ENCODE assay signal across 6 worm cellular contexts in genomic region chrV:4552394-4553096, ce11.
TF ChIP-seq lines count a peak whose summit lies in the region.

No protein-coding gene starts in this region.

TF ChIP-seq in whole organism, L1 larva, 84 proteins besides CTCF, POLR2A, EP300 and RAD21:
- TF ChIP-seq rnt-1 (tag; optimal IDR thresholded peaks at IDR 0.05; lab: Kevin White, UChicago): peak; percentile 45
- TF ChIP-seq snu-23 (GFP tag; optimal IDR thresholded peaks at IDR 0.05; lab: Kevin White, UChicago): peak; percentile 14
- peak; percentile 15 to 46 for TF ChIP-seq efl-1 (optimal IDR thresholded peaks at IDR 0.05; lab: Kevin White, UChicago)
- TF ChIP-seq efl-1 (GFP tag; optimal IDR thresholded peaks at IDR 0.05 in 1 of 2; lab: Kevin White, UChicago): peak in 1 of 2 experiments; percentile 5
- peak; percentile 43 for TF ChIP-seq nhr-71 (tag; optimal IDR thresholded peaks at IDR 0.05; lab: Kevin White, UChicago)
- TF ChIP-seq dsc-1 (tag; optimal IDR thresholded peaks at IDR 0.05; lab: Kevin White, UChicago): peak; percentile 57
- TF ChIP-seq F16B12.6 (tag; optimal IDR thresholded peaks at IDR 0.05; lab: Kevin White, UChicago): peak; percentile 64
- peak; percentile 6 for TF ChIP-seq swsn-7 (tag; optimal IDR thresholded peaks at IDR 0.05; lab: Kevin White, UChicago)
- TF ChIP-seq unc-86 (tag; optimal IDR thresholded peaks at IDR 0.05; lab: Kevin White, UChicago): peak; percentile 0
- TF ChIP-seq unc-98 (GFP tag; IDR thresholded peaks at IDR 0.05; lab: Robert Waterston, UW): peak; percentile 36; the same call in 1 of the 2 replicates
- TF ChIP-seq lin-14 (GFP tag; optimal IDR thresholded peaks at IDR 0.05; lab: Kevin White, UChicago): peak; percentile 28
- TF ChIP-seq tbx-2 (tag; optimal IDR thresholded peaks at IDR 0.05; lab: Kevin White, UChicago): peak; percentile 2
- peak; percentile 47 for TF ChIP-seq nhr-47 (tag; optimal IDR thresholded peaks at IDR 0.05; lab: Kevin White, UChicago)
- TF ChIP-seq mab-9 (GFP tag; IDR thresholded peaks at IDR 0.05; lab: Robert Waterston, UW): 0 out of 2 replicates have a peak, but pooled peaks have one; percentile 37
TF ChIP-seq in whole organism, L1 larva: peak in this region for 13; not testable (repeated sequence) for 71.

TF ChIP-seq in whole organism, L4 larva, 104 proteins besides CTCF, POLR2A, EP300 and RAD21:
- TF ChIP-seq mes-2 (tag; optimal IDR thresholded peaks at IDR 0.05; lab: Kevin White, UChicago; ENCODE audit: poor library complexity, severe bottlenecking) (peak; percentile 61), dmd-9 (GFP tag; IDR thresholded peaks at IDR 0.05; lab: Robert Waterston, UW) (peak; percentile 44; the same call in 1 of the 2 replicates), arid-1 (GFP tag; conservative IDR thresholded peaks at IDR 0.05; lab: Robert Waterston, UW) (0 out of 2 replicates have a peak, but pooled peaks have one; percentile 12), lsy-2 (tag; optimal IDR thresholded peaks at IDR 0.05; lab: Kevin White, UChicago) (peak in 1 of 2 experiments; percentile 36), F37D6.2 (tag; optimal IDR thresholded peaks at IDR 0.05; lab: Kevin White, UChicago) (peak; percentile 0), ceh-20 (GFP tag; IDR thresholded peaks at IDR 0.05; lab: Robert Waterston, UW) (peak; percentile 19; the same call in 1 of the 2 replicates), F49E8.2 (tag; optimal IDR thresholded peaks at IDR 0.05; lab: Kevin White, UChicago; ENCODE audit: borderline replicate concordance) (peak; percentile 56), ctbp-1 (GFP tag; IDR thresholded peaks at IDR 0.05; lab: Robert Waterston, UW) (0 out of 2 replicates have a peak, but pooled peaks have one; percentile 66), hmg-1.1 (GFP tag; IDR thresholded peaks at IDR 0.05; lab: Robert Waterston, UW) (peak; percentile 31; the same call in 1 of the 2 replicates), dmd-6 (GFP tag; IDR thresholded peaks at IDR 0.05; lab: Robert Waterston, UW) (0 out of 2 replicates have a peak, but pooled peaks have one; percentile 19)

TF ChIP-seq in whole organism, late embryonic, 69 proteins besides CTCF, POLR2A, EP300 and RAD21:
- TF ChIP-seq rnt-1 (tag; optimal IDR thresholded peaks at IDR 0.05; lab: Kevin White, UChicago): peak; percentile 1
- TF ChIP-seq unc-42 (tag; optimal IDR thresholded peaks at IDR 0.05; lab: Kevin White, UChicago): peak; percentile 17
- peak; percentile 68 for TF ChIP-seq ceh-31 (tag; optimal IDR thresholded peaks at IDR 0.05; lab: Kevin White, UChicago)
- peak; percentile 21 for TF ChIP-seq C08G9.2 (tag; optimal IDR thresholded peaks at IDR 0.05; lab: Kevin White, UChicago)
- peak; percentile 9 for TF ChIP-seq ref-2 (tag; optimal IDR thresholded peaks at IDR 0.05; lab: Kevin White, UChicago)
- TF ChIP-seq tbx-2 (tag; optimal IDR thresholded peaks at IDR 0.05; lab: Kevin White, UChicago): peak; percentile 28
- peak; percentile 44 for TF ChIP-seq ceh-14 (tag; optimal IDR thresholded peaks at IDR 0.05; lab: Kevin White, UChicago)

TF ChIP-seq in whole organism, midembryonic, 9 proteins besides CTCF, POLR2A, EP300 and RAD21:
- 0 out of 2 replicates have a peak, but pooled peaks have one; percentile 20 for TF ChIP-seq klf-2 (GFP tag; conservative IDR thresholded peaks at IDR 0.05; lab: Robert Waterston, UW)
- 0 out of 2 replicates have a peak, but pooled peaks have one; percentile 28 for TF ChIP-seq ztf-23 (GFP tag; IDR thresholded peaks at IDR 0.05; lab: Robert Waterston, UW)

TF ChIP-seq in whole organism, mixed stage, embryonic, 35 proteins besides CTCF, POLR2A, EP300 and RAD21:
- TF ChIP-seq ces-1 (GFP tag; optimal IDR thresholded peaks at IDR 0.05; lab: Kevin White, UChicago): peak; percentile 3

TF ChIP-seq in whole organism, young adult, 124 proteins besides CTCF, POLR2A, EP300 and RAD21:
- TF ChIP-seq ceh-100 (GFP tag; IDR thresholded peaks at IDR 0.05; lab: Robert Waterston, UW) (peak; percentile 78), egrh-3 (GFP tag; IDR thresholded peaks at IDR 0.05; lab: Robert Waterston, UW) (0 out of 2 replicates have a peak, but pooled peaks have one; percentile 24), xnd-1 (tag; optimal IDR thresholded peaks at IDR 0.05; lab: Kevin White, UChicago) (peak; percentile 88), lsl-1 (GFP tag; optimal IDR thresholded peaks at IDR 0.05; lab: Kevin White, UChicago) (peak; percentile 95), madf-6 (GFP tag; IDR thresholded peaks at IDR 0.05; lab: Robert Waterston, UW) (peak; percentile 88), madf-8 (GFP tag; conservative IDR thresholded peaks at IDR 0.05; lab: Robert Waterston, UW) (peak; percentile 68), D2030.7 (GFP tag; IDR thresholded peaks at IDR 0.05; lab: Robert Waterston, UW) (peak; percentile 49; the same call in 1 of the 2 replicates), F33H1.4 (GFP tag; IDR thresholded peaks at IDR 0.05; lab: Robert Waterston, UW) (peak; percentile 90), attf-3 (GFP tag; conservative IDR thresholded peaks at IDR 0.05; lab: Robert Waterston, UW) (peak; percentile 25; the same call in 1 of the 2 replicates)
TF ChIP-seq in whole organism, young adult: peak in this region for 9; not testable (repeated sequence) for 115.
